Worm (Caenorhabditis elegans) whole organism, L4 larva: Measurements from ENCODE around the gene Y62E10A.23.

ENCODE experiments used
- D1046.2 ChIP-seq: fragments of 200-800 bp; sonication (Bioruptor generic); IDR thresholded peaks from 2 replicates; pipeline ENCODE4 v1.3.6; 2022; ENCODE audit warnings: missing genetic modification characterization, missing compliant biosample characterization
- F10B5.3 ChIP-seq: sonication (generic microtip); optimal IDR thresholded peaks from 2 replicates; lab custom pipeline; 2016; ENCODE audit warnings: mild to moderate bottlenecking, missing genetic modification characterization, missing compliant biosample characterization
- F44E2.7 ChIP-seq: fragments of 200-800 bp; sonication (Bioruptor generic); IDR thresholded peaks from 2 replicates; pipeline ENCODE4 v2.1.2; 2022; ENCODE audit warnings: missing genetic modification characterization, missing compliant biosample characterization
- R02D3.7 ChIP-seq: fragments of 150-350 bp; sonication (generic microtip); optimal IDR thresholded peaks from 3 replicates; lab custom pipeline; 2014; ENCODE audit warnings: missing biosample characterization, missing genetic modification characterization
- T20F7.1 ChIP-seq: fragments of 200-800 bp; sonication (Bioruptor generic); optimal IDR thresholded peaks from 2 replicates; lab custom pipeline; 2018; ENCODE audit warnings: mild to moderate bottlenecking, missing genetic modification characterization, missing compliant biosample characterization
- T26A8.4 ChIP-seq: fragments of 200-800 bp; sonication (Bioruptor generic); IDR thresholded peaks from 2 replicates; pipeline ENCODE4 v1.3.6; 2022; ENCODE audit warnings: missing genetic modification characterization, missing compliant biosample characterization
- Y75B8A.6 ChIP-seq: fragments of 200-800 bp; sonication (Bioruptor generic); IDR thresholded peaks from 2 replicates; pipeline ENCODE4 v1.3.6; 2022; ENCODE audit warnings: missing genetic modification reagents, missing genetic modification characterization, missing compliant biosample characterization
- aha-1 ChIP-seq: fragments of 150-350 bp; peaks from one replicate; lab custom pipeline; 2014; ENCODE audit warnings: missing biosample characterization, missing genetic modification characterization
- aly-2 ChIP-seq: sonication (generic microtip); optimal IDR thresholded peaks from 2 replicates; lab custom pipeline; 2018; ENCODE audit warnings: missing biosample characterization, missing genetic modification characterization
- ceh-28 ChIP-seq: fragments of 150-350 bp; optimal IDR thresholded peaks from 2 replicates; lab custom pipeline; 2014; ENCODE audit warnings: missing biosample characterization, missing genetic modification reagents, missing genetic modification characterization
- ceh-44 ChIP-seq: fragments of 200-800 bp; sonication (Bioruptor generic); IDR thresholded peaks from 2 replicates; pipeline ENCODE4 v1.3.6; 2022; ENCODE audit warnings: missing genetic modification reagents, missing genetic modification characterization, missing compliant biosample characterization
- ces-1 ChIP-seq: fragments of 150-350 bp; sonication (generic microtip); optimal IDR thresholded peaks from 4 replicates; lab custom pipeline; 2014; ENCODE audit warnings: missing biosample characterization, missing genetic modification reagents, missing genetic modification characterization
- cey-2 ChIP-seq: sonication (generic microtip); optimal IDR thresholded peaks from 3 replicates; lab custom pipeline; 2017; ENCODE audit warnings: missing genetic modification characterization, mild to moderate bottlenecking, missing compliant biosample characterization, antibody characterized with exemption, borderline replicate concordance; ENCODE audit not compliant: insufficient read depth
- daf-12 ChIP-seq: fragments of 150-350 bp; optimal IDR thresholded peaks from 2 replicates; lab custom pipeline; 2014; ENCODE audit warnings: missing biosample characterization, missing genetic modification reagents, missing genetic modification characterization
- daf-16 ChIP-seq, 3 experiments: sonication (generic microtip); optimal IDR thresholded peaks; 2 replicates each; lab custom pipeline; 2016 to 2017; ENCODE audit warnings: missing genetic modification characterization in 3 of 3, missing genetic modification reagents in 3 of 3, mild to moderate bottlenecking in 2 of 3, missing compliant biosample characterization in 2 of 3, missing biosample characterization in 1 of 3, moderate library complexity in 1 of 3
- dmd-6 ChIP-seq: fragments of 200-800 bp; sonication (Bioruptor generic); IDR thresholded peaks from 2 replicates; pipeline ENCODE4 v1.3.6; 2022; ENCODE audit warnings: missing genetic modification reagents, missing genetic modification characterization, missing compliant biosample characterization
- dmd-9 ChIP-seq: fragments of 200-800 bp; sonication (Bioruptor generic); IDR thresholded peaks from 2 replicates; pipeline ENCODE4 v1.3.6; 2022; ENCODE audit warnings: missing genetic modification reagents, missing genetic modification characterization, missing compliant biosample characterization
- egl-43 ChIP-seq: fragments of 200-800 bp; sonication (Bioruptor generic); IDR thresholded peaks from 2 replicates; pipeline ENCODE4 v1.3.6; 2022; ENCODE audit warnings: missing genetic modification reagents, missing genetic modification characterization, missing compliant biosample characterization
- hlh-11 ChIP-seq: fragments of 200-800 bp; sonication (Bioruptor generic); optimal IDR thresholded peaks from 2 replicates; lab custom pipeline; 2018; ENCODE audit warnings: mild to moderate bottlenecking, missing genetic modification characterization, missing compliant biosample characterization
- hlh-30 ChIP-seq: sonication (generic microtip); optimal IDR thresholded peaks from 2 replicates; lab custom pipeline; 2017; ENCODE audit warnings: antibody characterized with exemption, mild to moderate bottlenecking, missing genetic modification characterization, missing compliant biosample characterization; ENCODE audit not compliant: insufficient read depth
- hmg-1.1 ChIP-seq: fragments of 200-800 bp; sonication (Bioruptor generic); IDR thresholded peaks from 2 replicates; pipeline ENCODE4 v1.3.6; 2022; ENCODE audit warnings: missing genetic modification reagents, missing genetic modification characterization, missing compliant biosample characterization
- jun-1 ChIP-seq: fragments of 150-350 bp; optimal IDR thresholded peaks from 2 replicates; lab custom pipeline; 2014; ENCODE audit warnings: missing biosample characterization, missing genetic modification reagents, missing genetic modification characterization
- lim-7 ChIP-seq: fragments of 200-800 bp; sonication (Bioruptor generic); IDR thresholded peaks from 2 replicates; pipeline ENCODE4 v1.3.6; 2022; ENCODE audit warnings: missing genetic modification characterization, missing compliant biosample characterization
- lin-1 ChIP-seq: fragments of 200-800 bp; sonication (Bioruptor generic); IDR thresholded peaks from 2 replicates; pipeline ENCODE4 v1.3.6; 2022; ENCODE audit warnings: missing genetic modification reagents, missing genetic modification characterization, missing compliant biosample characterization
- lin-13 ChIP-seq: fragments of 150-350 bp; optimal IDR thresholded peaks from 2 replicates; lab custom pipeline; 2014; ENCODE audit warnings: missing biosample characterization, missing genetic modification reagents, missing genetic modification characterization
- lin-29 ChIP-seq: fragments of 200-800 bp; sonication (Bioruptor generic); IDR thresholded peaks from 2 replicates; pipeline ENCODE4 v1.3.6; 2022; ENCODE audit warnings: missing genetic modification reagents, missing genetic modification characterization, missing compliant biosample characterization
- lin-39 ChIP-seq: fragments of 150-350 bp; optimal IDR thresholded peaks from 2 replicates; lab custom pipeline; 2014; ENCODE audit warnings: missing biosample characterization, missing genetic modification reagents, missing genetic modification characterization
- lsy-2 ChIP-seq, 2 experiments: fragments of 150-350 bp in 1 of 2; sonication (generic microtip) in 1 of 2; optimal IDR thresholded peaks; 2 replicates each; lab custom pipeline; 2014 to 2017; ENCODE audit warnings: missing biosample characterization in 2 of 2, missing genetic modification characterization in 2 of 2
- mdl-1 ChIP-seq, 2 experiments: fragments of 150-350 bp in 1 of 2; sonication (generic microtip) in 1 of 2; optimal IDR thresholded peaks; 2 replicates each; lab custom pipeline; 2014 to 2017; ENCODE audit warnings: missing biosample characterization in 2 of 2, missing genetic modification characterization in 2 of 2
- mep-1 ChIP-seq: fragments of 150-350 bp; sonication (generic microtip); optimal IDR thresholded peaks from 3 replicates; lab custom pipeline; 2014; ENCODE audit warnings: missing biosample characterization, missing genetic modification characterization
- mxl-2 ChIP-seq: fragments of 200-800 bp; sonication (Bioruptor generic); conservative IDR thresholded peaks from 2 replicates; pipeline ENCODE4 v1.3.6; 2022; ENCODE audit warnings: missing genetic modification reagents, missing genetic modification characterization, missing compliant biosample characterization
- mxl-3 ChIP-seq: fragments of 200-800 bp; sonication (Bioruptor generic); optimal IDR thresholded peaks from 2 replicates; lab custom pipeline; 2018; ENCODE audit warnings: mild to moderate bottlenecking, missing genetic modification characterization, missing compliant biosample characterization
- nhr-10 ChIP-seq: fragments of 150-350 bp; optimal IDR thresholded peaks from 2 replicates; lab custom pipeline; 2014; ENCODE audit warnings: missing biosample characterization, missing genetic modification characterization
- nhr-102 ChIP-seq: sonication (generic microtip); optimal IDR thresholded peaks from 2 replicates; lab custom pipeline; 2016; ENCODE audit warnings: mild to moderate bottlenecking, missing genetic modification characterization, moderate library complexity, missing compliant biosample characterization
- nhr-11 ChIP-seq: fragments of 150-350 bp; optimal IDR thresholded peaks from 2 replicates; lab custom pipeline; 2014; ENCODE audit warnings: missing biosample characterization, missing genetic modification characterization
- nhr-237 ChIP-seq: sonication (generic microtip); optimal IDR thresholded peaks from 2 replicates; lab custom pipeline; 2017; ENCODE audit warnings: missing biosample characterization, missing genetic modification characterization
- nhr-42 ChIP-seq: fragments of 200-800 bp; sonication (Bioruptor generic); IDR thresholded peaks from 2 replicates; pipeline ENCODE4 v1.3.6; 2022; ENCODE audit warnings: missing genetic modification characterization, missing compliant biosample characterization
- nhr-48 ChIP-seq: sonication (generic microtip); optimal IDR thresholded peaks from 2 replicates; lab custom pipeline; 2016; ENCODE audit warnings: mild to moderate bottlenecking, missing genetic modification characterization, missing compliant biosample characterization
- nhr-77 ChIP-seq: fragments of 150-350 bp; optimal IDR thresholded peaks from 2 replicates; lab custom pipeline; 2014; ENCODE audit warnings: missing biosample characterization, missing genetic modification characterization
- php-3 ChIP-seq: fragments of 200-800 bp; sonication (Bioruptor generic); IDR thresholded peaks from 2 replicates; pipeline ENCODE4 v1.3.6; 2022; ENCODE audit warnings: missing genetic modification reagents, missing genetic modification characterization, missing compliant biosample characterization
- set-16 ChIP-seq: fragments of 200-800 bp; sonication (Bioruptor generic); IDR thresholded peaks from 2 replicates; pipeline ENCODE4 v1.3.6; 2022; ENCODE audit warnings: missing genetic modification reagents, missing genetic modification characterization, missing compliant biosample characterization
- skn-1 ChIP-seq: fragments of 150-350 bp; optimal IDR thresholded peaks from 2 replicates; lab custom pipeline; 2014; ENCODE audit warnings: missing biosample characterization, missing genetic modification characterization
- snpc-4 ChIP-seq: fragments of 150-350 bp; optimal IDR thresholded peaks from 2 replicates; lab custom pipeline; 2014; ENCODE audit warnings: missing biosample characterization, missing genetic modification characterization
- unc-39 ChIP-seq: sonication (generic microtip); optimal IDR thresholded peaks from 2 replicates; lab custom pipeline; 2017; ENCODE audit warnings: missing biosample characterization, missing genetic modification characterization
- vab-7 ChIP-seq: fragments of 200-800 bp; sonication (Bioruptor generic); IDR thresholded peaks from 2 replicates; pipeline ENCODE4 v1.3.6; 2022; ENCODE audit warnings: missing genetic modification reagents, missing genetic modification characterization, missing compliant biosample characterization
- zag-1 ChIP-seq: fragments of 150-350 bp; optimal IDR thresholded peaks from 2 replicates; lab custom pipeline; 2014; ENCODE audit warnings: missing biosample characterization, missing genetic modification characterization
- zfp-3 ChIP-seq: fragments of 200-800 bp; sonication (Bioruptor generic); conservative IDR thresholded peaks from 2 replicates; pipeline ENCODE4 v1.3.6; 2022; ENCODE audit warnings: missing genetic modification reagents, missing genetic modification characterization, missing compliant biosample characterization
- zip-2 ChIP-seq: fragments of 150-350 bp; optimal IDR thresholded peaks from 2 replicates; lab custom pipeline; 2014; ENCODE audit warnings: missing biosample characterization, missing genetic modification characterization
- ztf-7 ChIP-seq: fragments of 150-350 bp; optimal IDR thresholded peaks from 2 replicates; lab custom pipeline; 2014; ENCODE audit warnings: missing biosample characterization, missing genetic modification characterization

Y62E10A.23 gene

ce11 chrIV:13394686-13395085, 8.6 kb downstream of the Y62E10A.23 start:
- no peak for TF ChIP-seq R02D3.7 (tag; lab: Kevin White, UChicago)
- TF ChIP-seq nhr-48: no peak
- no peak for TF ChIP-seq lsy-2 (tag; optimal IDR thresholded peaks at IDR 0.05; lab: Kevin White, UChicago)
- TF ChIP-seq lim-7: no peak
- no peak for TF ChIP-seq set-16 (GFP tag; lab: Robert Waterston, UW)
- TF ChIP-seq snpc-4: no peak
- no peak for TF ChIP-seq jun-1
- no peak for TF ChIP-seq hlh-30 (tag; lab: Kevin White, UChicago)
- no peak for TF ChIP-seq nhr-77
- TF ChIP-seq daf-16 (GFP tag; optimal IDR thresholded peaks at IDR 0.05; lab: Kevin White, UChicago): no peak
- TF ChIP-seq daf-16 (tag; optimal IDR thresholded peaks at IDR 0.05; lab: Kevin White, UChicago): peak; percentile 30
- TF ChIP-seq aly-2 (tag; lab: Kevin White, UChicago): no peak
- TF ChIP-seq ces-1 (GFP tag; lab: Kevin White, UChicago): no peak
- TF ChIP-seq dmd-9 (GFP tag; lab: Robert Waterston, UW): 0 out of 2 replicates have a peak, but pooled peaks have one; percentile 28
- TF ChIP-seq cey-2 (tag; lab: Kevin White, UChicago): no peak
- no peak for TF ChIP-seq hmg-1.1 (GFP tag; lab: Robert Waterston, UW)
- no peak for TF ChIP-seq nhr-42 (GFP tag; lab: Robert Waterston, UW)
- TF ChIP-seq unc-39 (tag; lab: Kevin White, UChicago): no peak
- TF ChIP-seq aha-1 (tag; lab: Kevin White, UChicago): no peak
- TF ChIP-seq mep-1: no peak
- peak; percentile 67 for TF ChIP-seq mxl-3

DNA sequence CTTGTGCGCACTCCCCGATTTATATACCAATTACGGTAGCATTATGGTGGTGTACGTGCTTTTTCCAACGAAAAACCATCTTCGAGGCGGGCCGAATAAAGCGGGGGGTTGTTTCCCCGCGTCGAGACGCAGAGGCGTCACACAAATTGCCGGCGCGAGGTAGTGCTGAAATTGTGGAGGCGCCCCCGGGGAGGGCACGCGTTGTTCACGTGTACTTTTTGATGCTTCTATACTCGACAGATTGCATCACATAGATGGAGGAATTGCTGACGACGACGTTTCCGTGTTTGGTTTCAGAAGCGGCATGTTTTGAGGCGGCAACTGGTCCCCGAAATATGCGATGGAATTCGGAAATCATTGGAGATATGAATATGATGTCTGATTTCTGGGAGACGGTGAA, 9.1 kb downstream of the Y62E10A.23 start:
- no peak for TF ChIP-seq F10B5.3
- no peak for TF ChIP-seq ceh-28
- TF ChIP-seq egl-43 (GFP tag; lab: Robert Waterston, UW): peak; percentile 72
- TF ChIP-seq jun-1: peak; percentile 46
- 0 out of 2 replicates have a peak, but pooled peaks have one; percentile 4 for TF ChIP-seq D1046.2 (GFP tag; lab: Robert Waterston, UW)
- 0 out of 2 replicates have a peak, but pooled peaks have one; percentile 36 for TF ChIP-seq vab-7 (GFP tag; lab: Robert Waterston, UW)
- TF ChIP-seq F44E2.7: no peak
- no peak for TF ChIP-seq dmd-9 (GFP tag; lab: Robert Waterston, UW)
- no peak for TF ChIP-seq nhr-10 (tag; lab: Kevin White, UChicago)
- no peak for TF ChIP-seq ces-1 (GFP tag; lab: Kevin White, UChicago)
- TF ChIP-seq lin-1 (GFP tag; lab: Robert Waterston, UW): peak; percentile 94
- TF ChIP-seq mdl-1 (tag; optimal IDR thresholded peaks at IDR 0.05; lab: Kevin White, UChicago): peak; percentile 84 to 92
- peak; percentile 65 for TF ChIP-seq nhr-102 (tag; lab: Kevin White, UChicago)
- TF ChIP-seq dmd-6: peak; percentile 98
- TF ChIP-seq mxl-2: peak; percentile 100
- no peak for TF ChIP-seq zip-2 (tag; lab: Kevin White, UChicago)
- TF ChIP-seq nhr-237 (tag; lab: Kevin White, UChicago): no peak
- peak; percentile 84 for TF ChIP-seq nhr-11 (tag; lab: Kevin White, UChicago)
- peak; percentile 16; the same call in 1 of the 2 replicates for TF ChIP-seq lin-29 (GFP tag; lab: Robert Waterston, UW)
- peak; percentile 95 for TF ChIP-seq nhr-48
- TF ChIP-seq php-3 (GFP tag; lab: Robert Waterston, UW): peak; percentile 68
- TF ChIP-seq hlh-11 (tag; lab: Kevin White, UChicago): peak; percentile 97
- TF ChIP-seq skn-1 (tag; lab: Kevin White, UChicago): no peak
- TF ChIP-seq daf-16 (GFP tag; optimal IDR thresholded peaks at IDR 0.05; lab: Kevin White, UChicago): no peak
- TF ChIP-seq daf-16 (tag; optimal IDR thresholded peaks at IDR 0.05; lab: Kevin White, UChicago): peak; percentile 73
- peak; percentile 87 for TF ChIP-seq set-16 (GFP tag; lab: Robert Waterston, UW)
- TF ChIP-seq zag-1 (tag; lab: Kevin White, UChicago): no peak
- TF ChIP-seq T26A8.4 (GFP tag; lab: Robert Waterston, UW): peak; percentile 67
- peak; percentile 93 for TF ChIP-seq ztf-7 (tag; lab: Kevin White, UChicago)
- peak; percentile 90 for TF ChIP-seq hmg-1.1 (GFP tag; lab: Robert Waterston, UW)
- peak; percentile 75 for TF ChIP-seq lin-13 (GFP tag; lab: Kevin White, UChicago)
- TF ChIP-seq nhr-42 (GFP tag; lab: Robert Waterston, UW): peak; percentile 56; the same call in 1 of the 2 replicates
- no peak for TF ChIP-seq daf-12
- no peak for TF ChIP-seq T20F7.1 (GFP tag; lab: Kevin White, UChicago)
- TF ChIP-seq Y75B8A.6 (GFP tag; lab: Robert Waterston, UW): no peak
- no peak for TF ChIP-seq ceh-44 (GFP tag; lab: Robert Waterston, UW)
- no peak for TF ChIP-seq lin-39 (tag; lab: Kevin White, UChicago)
- TF ChIP-seq zfp-3: no peak
- no peak for TF ChIP-seq cey-2 (tag; lab: Kevin White, UChicago)
